Worm (Caenorhabditis elegans) whole organism, midembryonic: ENCODE data around the gene haf-1.

ENCODE experiments used
- flt-1 ChIP-seq: fragments of 200-800 bp; sonication (Bioruptor generic); IDR thresholded peaks from 2 replicates; pipeline ENCODE4 v1.3.6; 2022; ENCODE audit warnings: missing genetic modification characterization, missing compliant biosample characterization
- ref-1 ChIP-seq: fragments of 200-800 bp; sonication (Bioruptor generic); conservative IDR thresholded peaks from 2 replicates; pipeline ENCODE4 v1.3.6; 2022; ENCODE audit warnings: missing genetic modification reagents, missing genetic modification characterization, missing compliant biosample characterization
- tab-1 ChIP-seq: fragments of 200-800 bp; sonication (Bioruptor generic); IDR thresholded peaks from 2 replicates; pipeline ENCODE4 v1.3.6; 2022; ENCODE audit warnings: missing genetic modification characterization, missing compliant biosample characterization
- ztf-23 ChIP-seq: fragments of 200-800 bp; sonication (Bioruptor generic); IDR thresholded peaks from 2 replicates; pipeline ENCODE4 v1.3.6; 2022; ENCODE audit warnings: missing genetic modification reagents, missing genetic modification characterization, missing compliant biosample characterization
- ztf-29 ChIP-seq: fragments of 200-800 bp; sonication (Bioruptor generic); IDR thresholded peaks from 2 replicates; pipeline ENCODE4 v1.3.6; 2022; ENCODE audit warnings: missing genetic modification reagents, missing genetic modification characterization, missing compliant biosample characterization

- TF ChIP-seq ref-1 (GFP tag; lab: Robert Waterston, UW), result no peak
- TF ChIP-seq tab-1 (GFP tag; lab: Robert Waterston, UW), result no peak
- TF ChIP-seq flt-1 (GFP tag; lab: Robert Waterston, UW), result no peak
- no peak for TF ChIP-seq ztf-29 (GFP tag; lab: Robert Waterston, UW)
- no peak for TF ChIP-seq ztf-23
Measured at ce11 chrIV:17342179-17342578, 34.0 kb upstream of the haf-1 start, which contains the start of gene C49C3.9.
